Fruit fly (Drosophila melanogaster) whole organism, prepupa: Measurements from ENCODE around the gene Sgf11.

ENCODE experiments used
- CG16779 ChIP-seq: fragments of 200-800 bp; sonication (Bioruptor generic); optimal IDR thresholded peaks from 3 replicates; lab custom pipeline; 2017; ENCODE audit warnings: missing biosample characterization, mild to moderate bottlenecking, missing genetic modification characterization
- CG34406 ChIP-seq: fragments of 200-800 bp; sonication (Bioruptor generic); optimal IDR thresholded peaks from 3 replicates; lab custom pipeline; 2016; ENCODE audit warnings: missing biosample characterization, missing genetic modification characterization
- CG3919 ChIP-seq: fragments of 200-800 bp; sonication (Bioruptor generic); optimal IDR thresholded peaks from 3 replicates; lab custom pipeline; 2016; ENCODE audit warnings: missing biosample characterization, missing genetic modification characterization
- CG8319 ChIP-seq: fragments of 200-800 bp; sonication (Bioruptor generic); optimal IDR thresholded peaks from 3 replicates; lab custom pipeline; 2016; ENCODE audit warnings: missing biosample characterization, missing genetic modification characterization

dm6 chr3L:18638043-18638442, 43.6 kb downstream of the Sgf11 start:
- no peak for TF ChIP-seq CG3919
- TF ChIP-seq CG8319 (GFP tag; lab: Kevin White, UChicago): no peak
- no peak for TF ChIP-seq CG16779 (tag; lab: Kevin White, UChicago)
- no peak for TF ChIP-seq CG34406 (GFP tag; lab: Kevin White, UChicago)
